Fruit fly (Drosophila melanogaster): Measurements from ENCODE around the gene Sirt1.

Gene Sirt1

dm6 chr2L:13145035-13145683, 20.2 kb upstream of the Sirt1 start (continued):
- TF ChIP-seq CG16779 (GFP tag; IDR thresholded peaks at IDR 0.05) (peak; percentile 73), sima (GFP tag; optimal IDR thresholded peaks at IDR 0.05) (peak; percentile 23), CG6254 (GFP tag; optimal IDR thresholded peaks at IDR 0.05) (no peak), Hsf (GFP tag; optimal IDR thresholded peaks at IDR 0.05) (peak; percentile 76), CG12942 (GFP tag; optimal IDR thresholded peaks at IDR 0.05) (peak; percentile 58), CG17802 (tag; optimal IDR thresholded peaks at IDR 0.05) (no peak), CG11560 (tag; IDR thresholded peaks at IDR 0.05) (0 out of 3 replicates have a peak, but pooled peaks have one; percentile 56), seq (GFP tag; IDR thresholded peaks at IDR 0.05) (peak; percentile 61; the same call in 1 of the 2 replicates), Atf3 (GFP tag; optimal IDR thresholded peaks at IDR 0.05) (peak; percentile 10), emc (GFP tag; optimal IDR thresholded peaks at IDR 0.05) (peak; percentile 31), CG43689 (GFP tag; IDR thresholded peaks at IDR 0.05) (peak; percentile 49; the same call in 1 of the 2 replicates), CG11695 (GFP tag; IDR thresholded peaks at IDR 0.05) (peak; percentile 86), Sry-δ (GFP tag; optimal IDR thresholded peaks at IDR 0.05) (peak; percentile 30), chif (GFP tag; optimal IDR thresholded peaks at IDR 0.05) (peak; percentile 49 to 51), CG34376 (GFP tag; optimal IDR thresholded peaks at IDR 0.05) (peak; percentile 57), CG3281 (GFP tag; optimal IDR thresholded peaks at IDR 0.05) (peak; percentile 85), CG2120 (GFP tag; optimal IDR thresholded peaks at IDR 0.05) (peak; percentile 91), hbn (GFP tag; IDR thresholded peaks at IDR 0.05; ENCODE audit: partially characterized antibody) (no peak), HHEX (GFP tag; optimal IDR thresholded peaks at IDR 0.05) (peak; percentile 76), ind (GFP tag; optimal IDR thresholded peaks at IDR 0.05) (peak; percentile 83), sens-2 (GFP tag; IDR thresholded peaks at IDR 0.05) (peak; percentile 39; the same call in 1 of the 2 replicates), croc (GFP tag; conservative IDR thresholded peaks at IDR 0.05) (no peak), CG4617 (GFP tag; optimal IDR thresholded peaks at IDR 0.05; ENCODE audit: borderline replicate concordance) (no peak), btn (GFP tag; optimal IDR thresholded peaks at IDR 0.05) (no peak), Gug (GFP tag; IDR thresholded peaks at IDR 0.05) (peak; percentile 53; the same call in 3 of the 4 replicates), klu (GFP tag; IDR thresholded peaks at IDR 0.05) (peak; percentile 63), schlank (tag; optimal IDR thresholded peaks at IDR 0.05) (peak; percentile 6), jigr1 (GFP tag; IDR thresholded peaks at IDR 0.05) (peak; percentile 68; the same call in 1 of the 3 replicates), sd (tag; optimal IDR thresholded peaks at IDR 0.05) (peak; percentile 63), Atf-2 (GFP tag; optimal IDR thresholded peaks at IDR 0.05) (peak; percentile 70), Fer3 (tag; optimal IDR thresholded peaks at IDR 0.05) (peak; percentile 87), CG17361 (GFP tag; IDR thresholded peaks at IDR 0.05) (peak; percentile 82), zfh1 (GFP tag; IDR thresholded peaks at IDR 0.05) (0 out of 3 replicates have a peak, but pooled peaks have one; percentile 39), yki (optimal IDR thresholded peaks at IDR 0.05) (no peak), nmo (GFP tag; optimal IDR thresholded peaks at IDR 0.05) (peak; percentile 78), stc (GFP tag; IDR thresholded peaks at IDR 0.05) (peak; percentile 73), CG31388 (GFP tag; optimal IDR thresholded peaks at IDR 0.05) (no peak), her (GFP tag; optimal IDR thresholded peaks at IDR 0.05) (peak; percentile 84), Poxn (GFP tag; IDR thresholded peaks at IDR 0.05) (peak; percentile 50; the same call in 1 of the 2 replicates), CG18619 (GFP tag; optimal IDR thresholded peaks at IDR 0.05) (peak; percentile 68), Rx (GFP tag; IDR thresholded peaks at IDR 0.05) (peak; percentile 33; the same call in 1 of the 2 replicates), CG8388 (GFP tag; optimal IDR thresholded peaks at IDR 0.05) (peak; percentile 27), CG12104 (GFP tag; optimal IDR thresholded peaks at IDR 0.05) (peak; percentile 59), CG8944 (GFP tag; optimal IDR thresholded peaks at IDR 0.05) (peak; percentile 48), gro (GFP tag; optimal IDR thresholded peaks at IDR 0.05) (peak; percentile 93), slp2 (GFP tag; optimal IDR thresholded peaks at IDR 0.05) (peak; percentile 46), CG12155 (GFP tag; optimal IDR thresholded peaks at IDR 0.05) (peak; percentile 66), Usf (GFP tag; optimal IDR thresholded peaks at IDR 0.05) (peak; percentile 10), Hr78 (GFP tag; optimal IDR thresholded peaks at IDR 0.05) (peak in 1 of 2 experiments; percentile 17), pzg (GFP tag; optimal IDR thresholded peaks at IDR 0.05) (no peak)

Measured in whole organism, embryonic.